Fruit fly (Drosophila melanogaster): ENCODE results near the gene Or85f.

DNA sequence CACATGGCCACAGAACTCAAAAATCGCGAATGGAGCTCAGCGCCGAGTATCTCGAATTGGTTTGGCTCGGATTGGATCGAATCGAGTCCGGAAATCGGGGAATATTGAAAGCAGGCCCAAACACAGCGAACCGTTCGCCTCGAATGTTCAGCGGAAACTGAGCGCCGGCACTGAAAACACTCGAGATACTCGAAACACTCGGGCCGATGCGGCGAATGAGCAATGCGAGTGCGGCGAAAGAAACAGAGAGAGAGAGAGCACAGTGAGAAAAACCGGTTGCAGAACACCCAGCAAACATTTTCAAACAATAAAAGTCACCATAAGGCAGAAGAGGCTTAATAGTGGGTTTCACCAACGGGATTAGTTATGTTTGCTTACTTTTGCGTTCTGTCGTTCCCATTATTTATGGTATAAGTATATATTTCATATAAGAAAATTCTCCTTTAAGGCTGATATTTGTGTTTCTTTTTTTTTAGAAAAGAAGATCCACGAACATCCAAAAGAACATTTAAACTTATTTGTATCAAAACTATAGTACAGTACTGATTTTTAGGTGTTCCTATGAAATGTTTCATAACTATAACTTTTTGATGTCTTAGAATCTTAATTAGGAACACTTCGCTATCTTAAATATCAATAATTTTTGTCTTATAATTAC, 3.5 kb upstream of the Or85f start, which contains the start of gene FER:
- TF ChIP-seq psq (optimal IDR thresholded peaks at IDR 0.05) (no peak), Myc (optimal IDR thresholded peaks at IDR 0.05) (no peak), Sin3A (optimal IDR thresholded peaks at IDR 0.05) (no peak)
